Fruit fly (Drosophila melanogaster): ENCODE data around the gene NLaz.

The NLaz gene

dm6 chr2L:1315283-1315682, 46.3 kb downstream of the NLaz start (continued):
- TF ChIP-seq inv (GFP tag; IDR thresholded peaks at IDR 0.05; ENCODE audit: partially characterized antibody) (no peak), CG17568 (GFP tag; optimal IDR thresholded peaks at IDR 0.05) (no peak), CG16779 (GFP tag; IDR thresholded peaks at IDR 0.05) (no peak), Med (GFP tag) (peak; percentile 54), Ssrp (tag; optimal IDR thresholded peaks at IDR 0.05) (no peak), run (tag; optimal IDR thresholded peaks at IDR 0.05) (no peak), CG13296 (GFP tag; optimal IDR thresholded peaks at IDR 0.05) (no peak), CG14441 (GFP tag; IDR thresholded peaks at IDR 0.05) (0 out of 2 replicates have a peak, but pooled peaks have one; percentile 14), CG12299 (tag; optimal IDR thresholded peaks at IDR 0.05) (no peak), CG9215 (GFP tag; IDR thresholded peaks at IDR 0.05) (0 out of 2 replicates have a peak, but pooled peaks have one; percentile 7), TFAM (GFP tag; optimal IDR thresholded peaks at IDR 0.05) (no peak), CG2120 (GFP tag; optimal IDR thresholded peaks at IDR 0.05) (peak; percentile 3), CG9876 (GFP tag; optimal IDR thresholded peaks at IDR 0.05) (no peak), caup (GFP tag; optimal IDR thresholded peaks at IDR 0.05; ENCODE audit: severe bottlenecking) (no peak), trem (tag; optimal IDR thresholded peaks at IDR 0.05) (no peak), CG8478 (optimal IDR thresholded peaks at IDR 0.05) (no peak), unc-4 (GFP tag; IDR thresholded peaks at IDR 0.05; ENCODE audit: partially characterized antibody) (no peak), Xbp1 (GFP tag; optimal IDR thresholded peaks at IDR 0.05) (no peak), dmrt99B (tag; optimal IDR thresholded peaks at IDR 0.05) (peak; percentile 4), Awh (GFP tag; IDR thresholded peaks at IDR 0.05) (no peak), CG12744 (GFP tag; optimal IDR thresholded peaks at IDR 0.05) (no peak), zfh1 (GFP tag; IDR thresholded peaks at IDR 0.05) (0 out of 3 replicates have a peak, but pooled peaks have one; percentile 14), twi (tag; optimal IDR thresholded peaks at IDR 0.05) (no peak), disco-r (GFP tag; optimal IDR thresholded peaks at IDR 0.05) (no peak), CG1233 (GFP tag; optimal IDR thresholded peaks at IDR 0.05) (no peak), Antp (GFP tag; optimal IDR thresholded peaks at IDR 0.05) (no peak), CG2678 (tag; optimal IDR thresholded peaks at IDR 0.05) (peak; percentile 1), Oli (tag; optimal IDR thresholded peaks at IDR 0.05) (no peak), H15 (GFP tag; IDR thresholded peaks at IDR 0.05) (no peak), tna (GFP tag; IDR thresholded peaks at IDR 0.05; ENCODE audit: partially characterized antibody) (no peak), CG4820 (GFP tag; optimal IDR thresholded peaks at IDR 0.05) (no peak), MBD-R2 (GFP tag; IDR thresholded peaks at IDR 0.05) (no peak), NC2α (GFP tag; optimal IDR thresholded peaks at IDR 0.05) (no peak), corto (GFP tag; optimal IDR thresholded peaks at IDR 0.05) (no peak), CG17912 (GFP tag; optimal IDR thresholded peaks at IDR 0.05) (no peak), Stat92E (GFP tag; optimal IDR thresholded peaks at IDR 0.05) (no peak), CG10462 (GFP tag; optimal IDR thresholded peaks at IDR 0.05) (no peak), CG18262 (tag; optimal IDR thresholded peaks at IDR 0.05) (no peak), fd3F (GFP tag; optimal IDR thresholded peaks at IDR 0.05) (no peak), CG7556 (GFP tag; optimal IDR thresholded peaks at IDR 0.05) (no peak), Xrp1 (GFP tag; IDR thresholded peaks at IDR 0.05) (no peak), CG9797 (GFP tag; optimal IDR thresholded peaks at IDR 0.05) (no peak), BEAF-32 (GFP tag; optimal IDR thresholded peaks at IDR 0.05) (no peak), eve (GFP tag; optimal IDR thresholded peaks at IDR 0.05) (no peak), CG17359 (tag; optimal IDR thresholded peaks at IDR 0.05) (no peak), CG4282 (GFP tag; optimal IDR thresholded peaks at IDR 0.05) (no peak), Hand (GFP tag; optimal IDR thresholded peaks at IDR 0.05) (no peak), br (optimal IDR thresholded peaks at IDR 0.05) (no peak), CG17612 (GFP tag; IDR thresholded peaks at IDR 0.05) (no peak), NFAT (GFP tag; IDR thresholded peaks at IDR 0.05) (no peak), fd102C (GFP tag; optimal IDR thresholded peaks at IDR 0.05) (no peak), sqz (GFP tag; optimal IDR thresholded peaks at IDR 0.05) (no peak)

Data from whole organism, embryonic.